Worm (Caenorhabditis elegans): ENCODE results near the gene R07A4.3.

The R07A4.3 gene

DNA sequence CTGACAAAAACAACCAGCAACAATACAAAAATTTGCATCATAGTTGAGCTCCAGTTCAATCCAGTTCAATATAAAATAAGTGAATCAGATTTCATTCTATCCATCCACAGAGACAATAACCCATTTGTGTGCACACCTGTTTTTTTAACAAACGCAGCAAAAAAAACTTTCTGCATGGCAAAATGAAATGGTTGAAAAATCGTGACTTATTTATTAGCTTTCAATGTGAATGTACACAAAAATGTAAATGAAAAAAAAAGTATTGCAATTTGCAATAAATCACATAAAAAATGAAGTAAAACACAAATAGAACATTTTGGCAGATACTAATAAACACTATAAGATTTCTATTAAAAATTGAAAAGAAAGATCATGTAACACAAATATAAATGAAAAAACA lies 41.1 kb downstream of the R07A4.3 start, which contains the start of gene T05A10.6:
TSS of gene T05A10.6 (minus strand) at position 101 of the 400 bp plus-strand sequence.
- no peak for TF ChIP-seq M03D4.4 (tag; optimal IDR thresholded peaks at IDR 0.05)
- TF ChIP-seq unc-39 (tag; optimal IDR thresholded peaks at IDR 0.05): no peak
- no peak for TF ChIP-seq sptf-1 (tag; optimal IDR thresholded peaks at IDR 0.05)
- no peak for TF ChIP-seq nhr-12 (tag; optimal IDR thresholded peaks at IDR 0.05)
- TF ChIP-seq blmp-1 (tag; optimal IDR thresholded peaks at IDR 0.05): no peak
- TF ChIP-seq nhr-76 (tag; optimal IDR thresholded peaks at IDR 0.05): no peak
- TF ChIP-seq sem-2 (GFP tag; optimal IDR thresholded peaks at IDR 0.05): no peak
- TF ChIP-seq mab-5 (tag; optimal IDR thresholded peaks at IDR 0.05): no peak
- no peak for TF ChIP-seq lsy-2 (tag; optimal IDR thresholded peaks at IDR 0.05)

DNA sequence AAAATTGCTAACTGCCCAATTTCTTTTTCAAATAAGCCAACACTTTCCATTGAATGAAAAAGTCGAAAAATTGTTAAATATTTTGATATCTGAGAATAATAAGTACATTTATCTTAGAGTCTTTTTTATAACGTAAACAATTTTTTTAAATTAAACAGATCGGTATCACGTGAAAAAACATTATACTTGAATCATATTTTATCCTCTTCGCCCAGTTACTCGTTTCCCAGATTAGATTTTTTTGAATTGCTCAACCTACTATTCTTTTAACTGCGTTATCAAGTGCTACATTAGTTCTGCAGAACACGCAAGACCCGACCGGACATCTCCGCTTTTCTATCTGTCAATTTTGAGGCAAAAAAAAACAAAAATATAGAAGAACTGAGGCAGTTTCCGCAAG lies 50.9 kb downstream of the R07A4.3 start, which contains the start of gene F31B12.4:
TSS of gene F31B12.4 (plus strand) at position 301 of the 400 bp plus-strand sequence.
- TF ChIP-seq blmp-1 (tag; optimal IDR thresholded peaks at IDR 0.05): no peak
- no peak for TF ChIP-seq drap-1 (GFP tag; optimal IDR thresholded peaks at IDR 0.05)
- no peak for TF ChIP-seq cnd-1 (tag; optimal IDR thresholded peaks at IDR 0.05)
- no peak for TF ChIP-seq unc-62 (GFP tag; optimal IDR thresholded peaks at IDR 0.05)
- TF ChIP-seq nhr-28 (tag; optimal IDR thresholded peaks at IDR 0.05): no peak
- no peak for TF ChIP-seq ham-2 (GFP tag; optimal IDR thresholded peaks at IDR 0.05)
- no peak for TF ChIP-seq ztf-11 (tag; optimal IDR thresholded peaks at IDR 0.05)
- TF ChIP-seq lsy-2 (tag; optimal IDR thresholded peaks at IDR 0.05): no peak
- TF ChIP-seq tbx-8 (GFP tag; optimal IDR thresholded peaks at IDR 0.05): no peak
- TF ChIP-seq nhr-2 (tag; optimal IDR thresholded peaks at IDR 0.05): no peak
- TF ChIP-seq sptf-1 (tag; optimal IDR thresholded peaks at IDR 0.05): no peak
- TF ChIP-seq ces-1 (GFP tag; optimal IDR thresholded peaks at IDR 0.05): no peak
- no peak for TF ChIP-seq hlh-1 (tag; optimal IDR thresholded peaks at IDR 0.05)
- no peak for TF ChIP-seq bed-3 (GFP tag; optimal IDR thresholded peaks at IDR 0.05)

Data from whole organism, mixed stage, embryonic.